Worm (Caenorhabditis elegans): Measurements from ENCODE around the gene M05D6.2.

- no peak for TF ChIP-seq pha-4 (tag; optimal IDR thresholded peaks at IDR 0.05)
- no peak for TF ChIP-seq ztf-11 (tag; optimal IDR thresholded peaks at IDR 0.05)
- no peak for TF ChIP-seq nhr-76 (tag; optimal IDR thresholded peaks at IDR 0.05)
- no peak for TF ChIP-seq nhr-12 (tag; optimal IDR thresholded peaks at IDR 0.05)
- TF ChIP-seq snpc-4 (tag; optimal IDR thresholded peaks at IDR 0.05), result no peak
- no peak for TF ChIP-seq mab-5 (tag; optimal IDR thresholded peaks at IDR 0.05)
- no peak for TF ChIP-seq lin-32 (GFP tag; optimal IDR thresholded peaks at IDR 0.05)
- TF ChIP-seq nhr-2 (tag; optimal IDR thresholded peaks at IDR 0.05), result no peak
These were observed 27.1 kb upstream of the M05D6.2 start for ce11 chrII:8440792-8441191.
